Fruit fly (Drosophila melanogaster) whole organism, embryonic: ENCODE measurements around the gene CG31265.

Experiments
- Antp ChIP-seq: fragments of 200-800 bp; sonication (Bioruptor generic); optimal IDR thresholded peaks from 3 replicates; lab custom pipeline; 2016; ENCODE audit warnings: missing biosample characterization, missing genetic modification characterization
- Bdp1 ChIP-seq: fragments of 200-800 bp; sonication (Bioruptor generic); optimal IDR thresholded peaks from 3 replicates; lab custom pipeline; 2016; ENCODE audit warnings: missing biosample characterization, missing genetic modification characterization
- CG10543 ChIP-seq: fragments of 200-800 bp; sonication (Bioruptor generic); optimal IDR thresholded peaks from 3 replicates; lab custom pipeline; 2017; ENCODE audit warnings: missing biosample characterization, mild to moderate bottlenecking, missing genetic modification characterization, moderate library complexity
- CG10979 ChIP-seq: fragments of 200-800 bp; sonication (Bioruptor generic); optimal IDR thresholded peaks from 2 replicates; lab custom pipeline; 2018; ENCODE audit warnings: missing biosample characterization, mild to moderate bottlenecking, missing genetic modification characterization, moderate library complexity
- CG11398 ChIP-seq: fragments of 200-800 bp; sonication (Bioruptor generic); optimal IDR thresholded peaks from 2 replicates; lab custom pipeline; 2016; ENCODE audit warnings: missing biosample characterization, missing genetic modification characterization
- CG11723 ChIP-seq: fragments of 200-800 bp; sonication (Bioruptor generic); optimal IDR thresholded peaks from 2 replicates; lab custom pipeline; 2017; ENCODE audit warnings: missing biosample characterization, mild to moderate bottlenecking, missing genetic modification characterization
- CG15073 ChIP-seq: fragments of 200-800 bp; sonication (Bioruptor generic); optimal IDR thresholded peaks from 2 replicates; lab custom pipeline; 2016; ENCODE audit warnings: missing biosample characterization, missing genetic modification characterization
- CG1602 ChIP-seq: fragments of 200-800 bp; sonication (Bioruptor generic); optimal IDR thresholded peaks from 3 replicates; lab custom pipeline; 2016; ENCODE audit warnings: missing biosample characterization, missing genetic modification characterization
- CG18599 ChIP-seq: fragments of 200-800 bp; sonication (Bioruptor generic); optimal IDR thresholded peaks from 3 replicates; lab custom pipeline; 2017; ENCODE audit warnings: missing biosample characterization, missing genetic modification characterization, mild to moderate bottlenecking, moderate library complexity, missing genetic modification reagents
- CG31388 ChIP-seq: fragments of 200-800 bp; sonication (Bioruptor generic); optimal IDR thresholded peaks from 2 replicates; lab custom pipeline; 2016; ENCODE audit warnings: missing biosample characterization, missing genetic modification characterization
- CG33213 ChIP-seq: fragments of 200-800 bp; sonication (Bioruptor generic); optimal IDR thresholded peaks from 3 replicates; lab custom pipeline; 2016; ENCODE audit warnings: missing biosample characterization, missing genetic modification characterization
- CG4617 ChIP-seq: fragments of 200-800 bp; sonication (Bioruptor generic); optimal IDR thresholded peaks from 3 replicates; lab custom pipeline; 2016; ENCODE audit warnings: missing biosample characterization, missing genetic modification characterization, borderline replicate concordance
- CG4730 ChIP-seq: fragments of 200-800 bp; sonication (Bioruptor generic); IDR thresholded peaks from 2 replicates; pipeline ENCODE4 v1.3.6; 2022; ENCODE audit warnings: missing biosample characterization, missing genetic modification characterization
- CG7271 ChIP-seq: fragments of 200-800 bp; sonication (Bioruptor generic); optimal IDR thresholded peaks from 2 replicates; lab custom pipeline; 2018; ENCODE audit warnings: missing biosample characterization, mild to moderate bottlenecking, missing genetic modification characterization, moderate library complexity
- CG7786 ChIP-seq: fragments of 200-800 bp; sonication (Bioruptor generic); optimal IDR thresholded peaks from 2 replicates; lab custom pipeline; 2016; ENCODE audit warnings: missing biosample characterization, missing genetic modification characterization
- CG7839 ChIP-seq: fragments of 200-800 bp; sonication (Bioruptor generic); optimal IDR thresholded peaks from 3 replicates; lab custom pipeline; 2018; ENCODE audit warnings: missing biosample characterization, mild to moderate bottlenecking, missing genetic modification characterization, moderate library complexity
- CG7928 ChIP-seq: fragments of 200-800 bp; sonication (Bioruptor generic); optimal IDR thresholded peaks from 2 replicates; lab custom pipeline; 2017; ENCODE audit warnings: missing biosample characterization, mild to moderate bottlenecking, missing genetic modification characterization
- CG8924 ChIP-seq: fragments of 200-800 bp; optimal IDR thresholded peaks from 3 replicates; lab custom pipeline; 2019; ENCODE audit warnings: missing biosample characterization, mild to moderate bottlenecking, missing genetic modification characterization, moderate library complexity
- CG9797 ChIP-seq: fragments of 200-800 bp; sonication (Bioruptor generic); optimal IDR thresholded peaks from 3 replicates; lab custom pipeline; 2018; ENCODE audit warnings: missing biosample characterization, mild to moderate bottlenecking, missing genetic modification characterization
- CG9876 ChIP-seq: fragments of 200-800 bp; sonication (Bioruptor generic); optimal IDR thresholded peaks from 2 replicates; lab custom pipeline; 2016; ENCODE audit warnings: missing biosample characterization, missing genetic modification characterization
- CG9932 ChIP-seq: fragments of 200-800 bp; sonication (Bioruptor generic); IDR thresholded peaks from 2 replicates; pipeline ENCODE4 v1.3.6; 2022; ENCODE audit warnings: missing biosample characterization, missing genetic modification characterization
- CrebB ChIP-seq: fragments of 200-800 bp; sonication (Bioruptor generic); optimal IDR thresholded peaks from 3 replicates; lab custom pipeline; 2018; ENCODE audit warnings: missing biosample characterization, mild to moderate bottlenecking, missing genetic modification characterization
- D19A ChIP-seq: fragments of 200-800 bp; optimal IDR thresholded peaks from 3 replicates; lab custom pipeline; 2019; ENCODE audit warnings: missing biosample characterization, mild to moderate bottlenecking, missing genetic modification characterization, moderate library complexity
- Dref ChIP-seq: fragments of 200-800 bp; sonication (Bioruptor generic); IDR thresholded peaks from 2 replicates; pipeline ENCODE4 v1.3.6; 2022; ENCODE audit warnings: missing biosample characterization, missing genetic modification characterization
- E2f2 ChIP-seq: fragments of 200-800 bp; sonication (Bioruptor generic); IDR thresholded peaks from 2 replicates; pipeline ENCODE4 v1.3.6; 2022; ENCODE audit warnings: missing biosample characterization, missing genetic modification characterization
- Ets65A ChIP-seq: fragments of 200-800 bp; sonication (Bioruptor generic); peaks from one replicate; lab custom pipeline; 2016; ENCODE audit warnings: missing biosample characterization, missing genetic modification characterization
- HLH4C ChIP-seq: fragments of 200-800 bp; sonication (Bioruptor generic); IDR thresholded peaks from 3 replicates; pipeline ENCODE4 v1.3.6; 2022; ENCODE audit warnings: missing biosample characterization, missing genetic modification characterization; ENCODE audit not compliant: partially characterized antibody
- Meics ChIP-seq: fragments of 200-800 bp; sonication (Bioruptor generic); optimal IDR thresholded peaks from 2 replicates; lab custom pipeline; 2017; ENCODE audit warnings: missing biosample characterization, mild to moderate bottlenecking, missing genetic modification characterization
- NFAT ChIP-seq: fragments of 200-800 bp; sonication (Bioruptor generic); IDR thresholded peaks from 2 replicates; pipeline ENCODE4 v1.3.6; 2022; ENCODE audit warnings: missing biosample characterization, missing genetic modification characterization
- Sox102F ChIP-seq: fragments of 200-800 bp; sonication (Bioruptor generic); optimal IDR thresholded peaks from 2 replicates; lab custom pipeline; 2018; ENCODE audit warnings: missing biosample characterization, mild to moderate bottlenecking, missing genetic modification characterization, moderate library complexity
- amos ChIP-seq: fragments of 200-800 bp; sonication (Bioruptor generic); IDR thresholded peaks from 2 replicates; pipeline ENCODE4 v1.3.6; 2022; ENCODE audit warnings: missing biosample characterization, missing genetic modification characterization; ENCODE audit not compliant: partially characterized antibody
- ase ChIP-seq: fragments of 200-800 bp; sonication (Bioruptor generic); IDR thresholded peaks from 3 replicates; pipeline ENCODE4 v1.3.6; 2022; ENCODE audit warnings: missing biosample characterization, missing genetic modification characterization
- chif ChIP-seq, 2 experiments: fragments of 200-800 bp; sonication (Bioruptor generic); optimal IDR thresholded peaks; 3 replicates each; lab custom pipeline; 2016; ENCODE audit warnings: missing biosample characterization in 2 of 2, missing genetic modification characterization in 2 of 2
- ci ChIP-seq: fragments of 200-800 bp; sonication (Bioruptor generic); IDR thresholded peaks from 3 replicates; pipeline ENCODE4 v1.3.6; 2022; ENCODE audit warnings: missing biosample characterization, missing genetic modification characterization
- da ChIP-seq: fragments of 200-800 bp; sonication (Bioruptor generic); optimal IDR thresholded peaks from 2 replicates; lab custom pipeline; 2016; ENCODE audit warnings: missing biosample characterization, missing genetic modification characterization
- hkb ChIP-seq, 2 experiments: fragments of 200-800 bp in 1 of 2; fragments of >200 bp in 1 of 2; sonication (Bioruptor generic) in 1 of 2; IDR thresholded peaks in 1 of 2; optimal IDR thresholded peaks in 1 of 2; 2 replicates each; pipeline versions ENCODE4 v1.3.6 to Lab custom; 2017 to 2022; ENCODE audit warnings: missing biosample characterization in 1 of 2, missing genetic modification characterization in 1 of 2
- jing ChIP-seq: fragments of 200-800 bp; sonication (Bioruptor generic); optimal IDR thresholded peaks from 2 replicates; lab custom pipeline; 2018; ENCODE audit warnings: missing biosample characterization, mild to moderate bottlenecking, missing genetic modification characterization
- kah ChIP-seq: fragments of 200-800 bp; sonication (Bioruptor generic); optimal IDR thresholded peaks from 2 replicates; lab custom pipeline; 2018; ENCODE audit warnings: missing biosample characterization, mild to moderate bottlenecking, missing genetic modification characterization
- ken ChIP-seq: fragments of 200-800 bp; sonication (Bioruptor generic); IDR thresholded peaks from 3 replicates; pipeline ENCODE4 v1.3.6; 2022; ENCODE audit warnings: missing biosample characterization, missing genetic modification characterization
- maf-S ChIP-seq: fragments of 200-800 bp; sonication (Bioruptor generic); optimal IDR thresholded peaks from 2 replicates; lab custom pipeline; 2016; ENCODE audit warnings: missing biosample characterization, missing genetic modification characterization
- nerfin-1 ChIP-seq: fragments of 200-800 bp; sonication (Bioruptor generic); optimal IDR thresholded peaks from 3 replicates; lab custom pipeline; 2019; ENCODE audit warnings: missing biosample characterization, mild to moderate bottlenecking, missing genetic modification characterization, moderate library complexity
- odd ChIP-seq: fragments of 200-800 bp; sonication (Bioruptor generic); optimal IDR thresholded peaks from 2 replicates; lab custom pipeline; 2017; ENCODE audit warnings: missing biosample characterization, mild to moderate bottlenecking, missing genetic modification characterization
- org-1 ChIP-seq: fragments of 200-800 bp; sonication (Bioruptor generic); optimal IDR thresholded peaks from 2 replicates; lab custom pipeline; 2017; ENCODE audit warnings: missing biosample characterization, missing genetic modification characterization
- pnt ChIP-seq: fragments of 200-800 bp; sonication (Bioruptor generic); optimal IDR thresholded peaks from 3 replicates; lab custom pipeline; 2016; ENCODE audit warnings: missing biosample characterization, missing genetic modification characterization
- sc ChIP-seq, 3 experiments: fragments of >200 bp in 2 of 3; fragments of 200-800 bp in 1 of 3; sonication (Bioruptor generic) in 1 of 3; optimal IDR thresholded peaks; 2 replicates in 2 of 3; 3 replicates in 1 of 3; lab custom pipeline; 2017; ENCODE audit warnings: mild to moderate bottlenecking in 1 of 3, missing biosample characterization in 1 of 3, missing genetic modification characterization in 1 of 3, missing genetic modification reagents in 1 of 3
- so ChIP-seq: fragments of 200-800 bp; sonication (Bioruptor generic); IDR thresholded peaks from 3 replicates; pipeline ENCODE4 v1.3.6; 2022; ENCODE audit warnings: missing biosample characterization, missing genetic modification characterization
- tgo ChIP-seq: fragments of 200-800 bp; sonication (Bioruptor generic); IDR thresholded peaks from 3 replicates; pipeline ENCODE4 v1.3.6; 2022; ENCODE audit warnings: missing biosample characterization, missing genetic modification characterization
- vfl ChIP-seq: fragments of 200-800 bp; sonication (Bioruptor generic); optimal IDR thresholded peaks from 2 replicates; lab custom pipeline; 2016; ENCODE audit warnings: missing biosample characterization, missing genetic modification characterization
- z ChIP-seq: fragments of 200-800 bp; sonication (Bioruptor generic); IDR thresholded peaks from 3 replicates; pipeline ENCODE4 v1.3.6; 2022; ENCODE audit warnings: missing biosample characterization, missing genetic modification characterization

CG31265 gene

dm6 chr3R:17151376-17152026 is 23.5 kb downstream of the CG31265 start, which contains the start of gene CG5292 (continued):
- TF ChIP-seq CG7271 (tag; lab: Kevin White, UChicago) (no peak), E2f2 (peak; percentile 65), CG33213 (GFP tag; lab: Kevin White, UChicago) (no peak), tgo (peak; percentile 52; the same call in 2 of the 3 replicates), ci (GFP tag; lab: Robert Waterston, UW) (peak; percentile 88), amos (GFP tag; lab: Robert Waterston, UW) (peak; percentile 61; the same call in 1 of the 2 replicates), CG31388 (GFP tag; lab: Kevin White, UChicago) (no peak), CG1602 (peak; percentile 26), jing (GFP tag; lab: Kevin White, UChicago) (no peak), NFAT (GFP tag; lab: Robert Waterston, UW) (peak; percentile 76), pnt (GFP tag; lab: Kevin White, UChicago) (no peak), maf-S (GFP tag; lab: Kevin White, UChicago) (no peak), CG7839 (tag; lab: Kevin White, UChicago) (no peak), odd (no peak), D19A (tag; lab: Kevin White, UChicago) (no peak), sc (optimal IDR thresholded peaks at IDR 0.05; lab: Kevin White, UChicago) (no peak), sc (GFP tag; optimal IDR thresholded peaks at IDR 0.05; lab: Kevin White, UChicago) (no peak), CG9797 (GFP tag; lab: Kevin White, UChicago) (no peak), CG7786 (no peak), chif (GFP tag; optimal IDR thresholded peaks at IDR 0.05; lab: Kevin White, UChicago) (no peak), CG11398 (GFP tag; lab: Kevin White, UChicago) (no peak), CG18599 (GFP tag; lab: Kevin White, UChicago) (peak; percentile 59), CG9932 (GFP tag; lab: Robert Waterston, UW) (peak; percentile 72), CrebB (tag; lab: Kevin White, UChicago) (peak; percentile 19), CG9876 (GFP tag; lab: Kevin White, UChicago) (no peak), CG10543 (GFP tag; lab: Kevin White, UChicago) (no peak), da (GFP tag; lab: Kevin White, UChicago) (no peak), hkb (optimal IDR thresholded peaks at IDR 0.05; lab: Kevin White, UChicago) (no peak), hkb (GFP tag; IDR thresholded peaks at IDR 0.05; lab: Robert Waterston, UW) (no peak; the same call in 1 of the 2 replicates), HLH4C (peak; percentile 23; the same call in 1 of the 3 replicates), CG11723 (GFP tag; lab: Kevin White, UChicago) (no peak), CG15073 (GFP tag; lab: Kevin White, UChicago) (no peak), kah (GFP tag; lab: Kevin White, UChicago) (peak; percentile 58), org-1 (GFP tag; lab: Kevin White, UChicago) (no peak), Sox102F (GFP tag; lab: Kevin White, UChicago) (no peak), Dref (GFP tag; lab: Robert Waterston, UW) (0 out of 2 replicates have a peak, but pooled peaks have one; percentile 36), Bdp1 (GFP tag; lab: Kevin White, UChicago) (peak; percentile 9), ase (GFP tag; lab: Robert Waterston, UW) (no peak), so (peak; percentile 49; the same call in 1 of the 3 replicates), vfl (peak; percentile 16), CG7928 (GFP tag; lab: Kevin White, UChicago) (no peak), CG10979 (tag; lab: Kevin White, UChicago) (no peak), ken (0 out of 3 replicates have a peak, but pooled peaks have one; percentile 36), CG8924 (tag; lab: Kevin White, UChicago) (peak; percentile 61), nerfin-1 (no peak), CG4730 (GFP tag; lab: Robert Waterston, UW) (no peak), CG4617 (GFP tag; lab: Kevin White, UChicago) (peak; percentile 59), z (GFP tag; lab: Robert Waterston, UW) (no peak), Antp (peak; percentile 35), Ets65A (GFP tag; lab: Kevin White, UChicago) (peak; percentile 94), Meics (GFP tag; lab: Kevin White, UChicago) (peak; percentile 58)
